Worm (Caenorhabditis elegans) whole organism, L4 larva: ENCODE measurements around the gene dct-15.

Experiments used
- D1046.2 ChIP-seq: fragments of 200-800 bp; sonication (Bioruptor generic); IDR thresholded peaks from 2 replicates; pipeline ENCODE4 v1.3.6; 2022; ENCODE audit warnings: missing genetic modification characterization, missing compliant biosample characterization
- F10B5.3 ChIP-seq: sonication (generic microtip); optimal IDR thresholded peaks from 2 replicates; lab custom pipeline; 2016; ENCODE audit warnings: mild to moderate bottlenecking, missing genetic modification characterization, missing compliant biosample characterization
- F26F4.8 ChIP-seq: fragments of 200-800 bp; sonication (Bioruptor generic); conservative IDR thresholded peaks from 2 replicates; pipeline ENCODE4 v1.3.6; 2022; ENCODE audit warnings: missing genetic modification characterization, missing compliant biosample characterization
- F44E2.7 ChIP-seq: fragments of 200-800 bp; sonication (Bioruptor generic); IDR thresholded peaks from 2 replicates; pipeline ENCODE4 v2.1.2; 2022; ENCODE audit warnings: missing genetic modification characterization, missing compliant biosample characterization
- F49E8.2 ChIP-seq: sonication (generic microtip); optimal IDR thresholded peaks from 2 replicates; lab custom pipeline; 2016; ENCODE audit warnings: missing compliant biosample characterization, mild to moderate bottlenecking, missing genetic modification characterization, borderline replicate concordance
- T26A8.4 ChIP-seq: fragments of 200-800 bp; sonication (Bioruptor generic); IDR thresholded peaks from 2 replicates; pipeline ENCODE4 v1.3.6; 2022; ENCODE audit warnings: missing genetic modification characterization, missing compliant biosample characterization
- aha-1 ChIP-seq: fragments of 150-350 bp; peaks from one replicate; lab custom pipeline; 2014; ENCODE audit warnings: missing biosample characterization, missing genetic modification characterization
- ceh-20 ChIP-seq: fragments of 200-800 bp; sonication (Bioruptor generic); IDR thresholded peaks from 2 replicates; pipeline ENCODE4 v1.3.6; 2022; ENCODE audit warnings: missing genetic modification reagents, missing genetic modification characterization, missing compliant biosample characterization
- dmd-6 ChIP-seq: fragments of 200-800 bp; sonication (Bioruptor generic); IDR thresholded peaks from 2 replicates; pipeline ENCODE4 v1.3.6; 2022; ENCODE audit warnings: missing genetic modification reagents, missing genetic modification characterization, missing compliant biosample characterization
- dve-1 ChIP-seq: sonication (generic microtip); optimal IDR thresholded peaks from 2 replicates; lab custom pipeline; 2017; ENCODE audit warnings: antibody characterized with exemption, mild to moderate bottlenecking, missing genetic modification characterization, missing compliant biosample characterization; ENCODE audit not compliant: insufficient read depth
- egl-27 ChIP-seq: sonication (generic microtip); optimal IDR thresholded peaks from 3 replicates; lab custom pipeline; 2017; ENCODE audit warnings: missing biosample characterization, missing genetic modification reagents, missing genetic modification characterization
- egl-43 ChIP-seq: fragments of 200-800 bp; sonication (Bioruptor generic); IDR thresholded peaks from 2 replicates; pipeline ENCODE4 v1.3.6; 2022; ENCODE audit warnings: missing genetic modification reagents, missing genetic modification characterization, missing compliant biosample characterization
- fos-1 ChIP-seq: fragments of 150-350 bp; optimal IDR thresholded peaks from 2 replicates; lab custom pipeline; 2014; ENCODE audit warnings: missing biosample characterization, missing genetic modification characterization
- gei-8 ChIP-seq: fragments of 200-800 bp; sonication (Bioruptor generic); optimal IDR thresholded peaks from 2 replicates; lab custom pipeline; 2018; ENCODE audit warnings: mild to moderate bottlenecking, missing genetic modification characterization, missing compliant biosample characterization
- jun-1 ChIP-seq: fragments of 150-350 bp; optimal IDR thresholded peaks from 2 replicates; lab custom pipeline; 2014; ENCODE audit warnings: missing biosample characterization, missing genetic modification reagents, missing genetic modification characterization
- lin-1 ChIP-seq: fragments of 200-800 bp; sonication (Bioruptor generic); IDR thresholded peaks from 2 replicates; pipeline ENCODE4 v1.3.6; 2022; ENCODE audit warnings: missing genetic modification reagents, missing genetic modification characterization, missing compliant biosample characterization
- lin-13 ChIP-seq: fragments of 150-350 bp; optimal IDR thresholded peaks from 2 replicates; lab custom pipeline; 2014; ENCODE audit warnings: missing biosample characterization, missing genetic modification reagents, missing genetic modification characterization
- lin-15B ChIP-seq: fragments of 150-350 bp; sonication (generic microtip); optimal IDR thresholded peaks from 3 replicates; lab custom pipeline; 2014; ENCODE audit warnings: missing biosample characterization, missing genetic modification characterization
- lin-38 ChIP-seq: fragments of 200-800 bp; sonication (Bioruptor generic); IDR thresholded peaks from 2 replicates; pipeline ENCODE4 v1.3.6; 2022; ENCODE audit warnings: missing genetic modification reagents, missing genetic modification characterization, missing compliant biosample characterization
- lir-3 ChIP-seq: sonication (generic microtip); optimal IDR thresholded peaks from 2 replicates; lab custom pipeline; 2016; ENCODE audit warnings: mild to moderate bottlenecking, missing genetic modification characterization, missing compliant biosample characterization
- lsy-2 ChIP-seq, 2 experiments: fragments of 150-350 bp in 1 of 2; sonication (generic microtip) in 1 of 2; optimal IDR thresholded peaks; 2 replicates each; lab custom pipeline; 2014 to 2017; ENCODE audit warnings: missing biosample characterization in 2 of 2, missing genetic modification characterization in 2 of 2
- madf-9 ChIP-seq: fragments of 200-800 bp; sonication (Bioruptor generic); conservative IDR thresholded peaks from 2 replicates; pipeline ENCODE4 v1.3.6; 2022; ENCODE audit warnings: missing genetic modification reagents, missing genetic modification characterization, missing compliant biosample characterization
- mdt-29 ChIP-seq: fragments of 200-800 bp; sonication (Bioruptor generic); IDR thresholded peaks from 2 replicates; pipeline ENCODE4 v1.3.6; 2022; ENCODE audit warnings: missing genetic modification reagents, missing genetic modification characterization, missing compliant biosample characterization
- nhr-11 ChIP-seq: fragments of 150-350 bp; optimal IDR thresholded peaks from 2 replicates; lab custom pipeline; 2014; ENCODE audit warnings: missing biosample characterization, missing genetic modification characterization
- nhr-25 ChIP-seq: sonication (generic microtip); optimal IDR thresholded peaks from 2 replicates; lab custom pipeline; 2017; ENCODE audit warnings: missing genetic modification characterization, mild to moderate bottlenecking, missing compliant biosample characterization, antibody characterized with exemption, moderate library complexity, borderline replicate concordance; ENCODE audit not compliant: insufficient read depth
- nhr-48 ChIP-seq: sonication (generic microtip); optimal IDR thresholded peaks from 2 replicates; lab custom pipeline; 2016; ENCODE audit warnings: mild to moderate bottlenecking, missing genetic modification characterization, missing compliant biosample characterization
- nhr-6 ChIP-seq: fragments of 150-350 bp; optimal IDR thresholded peaks from 2 replicates; lab custom pipeline; 2014; ENCODE audit warnings: missing biosample characterization, missing genetic modification characterization
- nhr-77 ChIP-seq: fragments of 150-350 bp; optimal IDR thresholded peaks from 2 replicates; lab custom pipeline; 2014; ENCODE audit warnings: missing biosample characterization, missing genetic modification characterization
- pqm-1 ChIP-seq: sonication (generic microtip); optimal IDR thresholded peaks from 2 replicates; lab custom pipeline; 2017; ENCODE audit warnings: missing biosample characterization, missing genetic modification characterization
- saeg-2 ChIP-seq: fragments of 200-800 bp; sonication (Bioruptor generic); IDR thresholded peaks from 2 replicates; pipeline ENCODE4 v1.3.6; 2022; ENCODE audit warnings: missing genetic modification reagents, missing genetic modification characterization, missing compliant biosample characterization
- set-16 ChIP-seq: fragments of 200-800 bp; sonication (Bioruptor generic); IDR thresholded peaks from 2 replicates; pipeline ENCODE4 v1.3.6; 2022; ENCODE audit warnings: missing genetic modification reagents, missing genetic modification characterization, missing compliant biosample characterization
- snpc-4 ChIP-seq: fragments of 150-350 bp; optimal IDR thresholded peaks from 2 replicates; lab custom pipeline; 2014; ENCODE audit warnings: missing biosample characterization, missing genetic modification characterization
- spr-1 ChIP-seq: sonication (generic microtip); optimal IDR thresholded peaks from 2 replicates; lab custom pipeline; 2016; ENCODE audit warnings: mild to moderate bottlenecking, missing genetic modification characterization, missing compliant biosample characterization
- spr-3 ChIP-seq: fragments of 200-800 bp; sonication (Bioruptor generic); optimal IDR thresholded peaks from 2 replicates; lab custom pipeline; 2018; ENCODE audit warnings: mild to moderate bottlenecking, missing genetic modification characterization, missing compliant biosample characterization
- tag-97 ChIP-seq: fragments of 200-800 bp; sonication (Bioruptor generic); IDR thresholded peaks from 2 replicates; pipeline ENCODE4 v1.3.6; 2022; ENCODE audit warnings: missing genetic modification characterization, missing compliant biosample characterization
- unc-39 ChIP-seq: sonication (generic microtip); optimal IDR thresholded peaks from 2 replicates; lab custom pipeline; 2017; ENCODE audit warnings: missing biosample characterization, missing genetic modification characterization
- vab-7 ChIP-seq: fragments of 200-800 bp; sonication (Bioruptor generic); IDR thresholded peaks from 2 replicates; pipeline ENCODE4 v1.3.6; 2022; ENCODE audit warnings: missing genetic modification reagents, missing genetic modification characterization, missing compliant biosample characterization

Gene dct-15

DNA sequence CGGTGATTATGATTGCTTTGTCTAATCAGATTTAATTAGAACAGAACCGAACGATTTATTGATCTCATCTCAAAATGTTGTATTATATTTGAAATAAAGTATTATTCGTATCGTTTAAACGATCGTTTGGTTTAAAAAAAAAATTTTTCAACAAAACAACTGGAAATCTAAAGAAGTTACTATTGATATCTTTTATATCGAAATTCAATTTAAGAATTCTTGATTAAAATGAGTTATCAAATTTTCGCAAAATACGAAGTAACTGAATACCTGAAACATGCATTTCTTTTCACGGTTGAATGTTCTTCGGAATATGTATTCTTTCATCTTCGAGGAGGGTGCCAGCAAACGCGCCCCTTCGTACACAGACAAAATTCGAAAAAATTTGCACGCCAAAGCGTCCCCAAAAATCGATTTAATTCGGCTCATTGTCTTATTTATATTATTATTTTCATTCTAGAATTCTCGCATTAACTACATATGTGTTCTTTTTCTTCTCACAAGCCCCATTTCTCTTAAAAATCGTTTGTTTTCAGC lies 47.5 kb upstream of the dct-15 start, which contains the start of gene npp-1 (continued):
- no peak for TF ChIP-seq F49E8.2
- TF ChIP-seq madf-9 (GFP tag; lab: Robert Waterston, UW) = no peak
- TF ChIP-seq nhr-77 (tag; lab: Kevin White, UChicago) = peak; percentile 28
- no peak for TF ChIP-seq fos-1 (tag; lab: Kevin White, UChicago)
- TF ChIP-seq lin-15B (tag; lab: Kevin White, UChicago) = no peak
- TF ChIP-seq vab-7 = 0 out of 2 replicates have a peak, but pooled peaks have one; percentile 5
- no peak for TF ChIP-seq gei-8 (GFP tag; lab: Kevin White, UChicago)
- TF ChIP-seq lin-13 = peak; percentile 30
- no peak for TF ChIP-seq lir-3 (tag; lab: Kevin White, UChicago)
- no peak for TF ChIP-seq jun-1 (tag; lab: Kevin White, UChicago)
- no peak for TF ChIP-seq spr-3 (GFP tag; lab: Kevin White, UChicago)
- TF ChIP-seq lin-38 (GFP tag; lab: Robert Waterston, UW) = peak; percentile 86
- no peak for TF ChIP-seq F26F4.8 (GFP tag; lab: Robert Waterston, UW)
- no peak for TF ChIP-seq ceh-20 (GFP tag; lab: Robert Waterston, UW)
- no peak for TF ChIP-seq tag-97
- TF ChIP-seq lin-1 (GFP tag; lab: Robert Waterston, UW) = no peak
- no peak for TF ChIP-seq saeg-2 (GFP tag; lab: Robert Waterston, UW)
- peak; percentile 57 for TF ChIP-seq aha-1
- no peak for TF ChIP-seq nhr-6 (tag; lab: Kevin White, UChicago)
- TF ChIP-seq egl-27 (tag; lab: Kevin White, UChicago) = no peak
- no peak for TF ChIP-seq egl-43 (GFP tag; lab: Robert Waterston, UW)
- no peak for TF ChIP-seq lsy-2 (tag; optimal IDR thresholded peaks at IDR 0.05; lab: Kevin White, UChicago)
- no peak for TF ChIP-seq nhr-25
- TF ChIP-seq T26A8.4 (GFP tag; lab: Robert Waterston, UW) = no peak
- no peak for TF ChIP-seq unc-39 (tag; lab: Kevin White, UChicago)
- TF ChIP-seq spr-1 (tag; lab: Kevin White, UChicago) = no peak
- no peak for TF ChIP-seq snpc-4 (tag; lab: Kevin White, UChicago)

DNA sequence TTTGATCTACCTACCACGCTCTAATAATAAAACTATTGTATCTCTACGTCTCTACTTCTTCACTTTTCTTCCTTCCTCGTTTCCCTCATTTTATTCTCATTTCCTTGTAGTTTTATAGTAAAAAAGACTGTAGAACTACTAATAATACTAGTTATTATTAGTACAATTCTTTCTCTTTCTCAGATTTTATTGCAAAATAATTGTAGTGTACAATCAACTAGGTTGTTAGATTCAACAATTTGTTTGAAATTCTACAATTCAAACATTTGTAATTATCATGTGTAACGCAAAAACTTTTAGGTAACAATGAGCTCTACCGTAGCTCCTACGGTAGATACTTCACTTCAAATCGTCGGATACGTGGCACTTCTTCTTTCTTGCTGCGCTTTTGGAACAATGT lies 45.2 kb upstream of the dct-15 start, which contains the start of gene K07F5.12:
Gene K07F5.12, plus strand, starts transcription at position 301 of the 400 bp plus-strand sequence.
- TF ChIP-seq nhr-11 (tag; lab: Kevin White, UChicago) = no peak
- no peak for TF ChIP-seq unc-39 (tag; lab: Kevin White, UChicago)
- TF ChIP-seq nhr-77 (tag; lab: Kevin White, UChicago) = no peak
- TF ChIP-seq dmd-6 (GFP tag; lab: Robert Waterston, UW) = no peak
- no peak for TF ChIP-seq F44E2.7 (GFP tag; lab: Robert Waterston, UW)
- no peak for TF ChIP-seq mdt-29 (GFP tag; lab: Robert Waterston, UW)
- TF ChIP-seq D1046.2 (GFP tag; lab: Robert Waterston, UW) = no peak

DNA sequence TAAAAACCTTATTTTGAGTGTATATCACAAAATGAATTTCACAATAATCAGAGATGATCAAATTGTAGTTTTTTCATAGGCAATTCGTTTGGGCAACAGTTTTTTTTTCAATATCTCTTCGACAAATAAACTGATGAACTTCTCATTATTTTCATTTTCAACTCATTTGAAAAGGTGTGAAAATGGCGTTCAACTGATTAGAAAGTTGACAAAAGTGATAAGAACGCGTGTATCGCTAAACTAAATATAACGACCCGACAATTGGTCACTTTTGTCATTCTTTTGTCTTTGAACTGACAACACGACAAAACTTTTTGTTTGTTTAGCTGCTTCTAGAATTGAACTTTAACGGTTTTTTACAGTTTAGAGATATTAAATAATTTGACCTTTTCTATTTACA lies 44.4 kb upstream of the dct-15 start:
- TF ChIP-seq nhr-48 (tag; lab: Kevin White, UChicago) (no peak), pqm-1 (tag; lab: Kevin White, UChicago) (peak; percentile 47), dmd-6 (GFP tag; lab: Robert Waterston, UW) (peak; percentile 30; the same call in 1 of the 2 replicates), dve-1 (peak; percentile 13)

DNA sequence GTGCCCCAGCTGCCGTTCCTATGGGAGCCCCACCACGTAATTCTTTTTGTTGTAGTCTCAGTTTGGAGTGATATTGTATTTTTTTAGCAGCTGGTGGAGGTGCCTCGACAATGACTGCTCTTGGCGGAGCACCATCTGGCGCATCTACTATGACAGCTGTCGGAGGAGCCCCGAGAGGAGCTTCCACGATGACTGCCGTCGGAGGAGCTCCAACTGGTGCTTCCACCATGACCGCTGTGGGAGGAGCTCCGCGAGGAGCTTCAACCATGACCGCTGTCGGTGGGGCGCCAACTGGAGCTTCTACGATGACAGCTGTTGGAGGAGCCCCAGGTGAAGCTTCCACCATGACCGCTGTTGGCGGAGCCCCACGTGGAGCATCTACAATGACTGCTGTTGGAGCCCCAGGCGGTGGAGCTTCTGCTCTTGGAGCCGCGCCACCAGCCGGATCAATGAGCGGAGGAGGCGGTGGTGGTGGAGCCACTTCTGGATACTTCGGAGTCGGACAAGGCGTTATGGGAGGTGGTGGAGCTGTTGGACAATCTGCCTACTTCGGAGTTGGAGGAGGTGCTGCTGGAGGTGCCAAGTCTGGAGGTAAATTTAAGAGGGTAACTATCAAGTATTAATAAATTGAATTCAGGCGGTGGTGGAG lies 42.4 kb upstream of the dct-15 start:
- TF ChIP-seq F10B5.3 (tag; lab: Kevin White, UChicago) = no peak
- peak; percentile 93 for TF ChIP-seq set-16 (GFP tag; lab: Robert Waterston, UW)
